Worm (Caenorhabditis elegans) whole organism, late embryonic: ENCODE measurements around the gene ergi-3.

Experiments
- F13H6.1 ChIP-seq: sonication (generic microtip); optimal IDR thresholded peaks from 2 replicates; lab custom pipeline; 2016; ENCODE audit warnings: missing genetic modification characterization, missing compliant biosample characterization
- Y22D7AL.16 ChIP-seq: sonication (generic microtip); optimal IDR thresholded peaks from 2 replicates; lab custom pipeline; 2016; ENCODE audit warnings: missing genetic modification characterization, missing compliant biosample characterization
- ahr-1 ChIP-seq: sonication (generic microtip); optimal IDR thresholded peaks from 2 replicates; lab custom pipeline; 2016; ENCODE audit warnings: missing genetic modification characterization, missing compliant biosample characterization
- ama-1 ChIP-seq: fragments of 150-350 bp; optimal IDR thresholded peaks from 2 replicates; lab custom pipeline; 2014
- ceh-14 ChIP-seq: sonication (generic microtip); optimal IDR thresholded peaks from 2 replicates; lab custom pipeline; 2016; ENCODE audit warnings: missing genotype, missing genetic modification characterization, missing compliant biosample characterization
- ceh-19 ChIP-seq: fragments of 200-800 bp; sonication (Bioruptor generic); optimal IDR thresholded peaks from 2 replicates; lab custom pipeline; 2018; ENCODE audit warnings: mild to moderate bottlenecking, missing genetic modification characterization, missing compliant biosample characterization
- ceh-22 ChIP-seq: sonication (generic microtip); optimal IDR thresholded peaks from 2 replicates; lab custom pipeline; 2017; ENCODE audit warnings: missing biosample characterization, missing genetic modification characterization
- ceh-24 ChIP-seq: sonication (generic microtip); optimal IDR thresholded peaks from 2 replicates; lab custom pipeline; 2016; ENCODE audit warnings: mild to moderate bottlenecking, missing genetic modification characterization, missing compliant biosample characterization
- ceh-48 ChIP-seq: sonication (generic microtip); optimal IDR thresholded peaks from 2 replicates; lab custom pipeline; 2016; ENCODE audit warnings: missing genetic modification characterization, inconsistent platforms, missing compliant biosample characterization
- ceh-6 ChIP-seq: fragments of 200-800 bp; sonication (Bioruptor generic); optimal IDR thresholded peaks from 2 replicates; lab custom pipeline; 2018; ENCODE audit warnings: mild to moderate bottlenecking, missing genetic modification characterization, missing compliant biosample characterization
- che-1 ChIP-seq: sonication (generic microtip); optimal IDR thresholded peaks from 2 replicates; lab custom pipeline; 2016; ENCODE audit warnings: mild to moderate bottlenecking, missing genetic modification characterization, missing compliant biosample characterization
- dmd-4 ChIP-seq: sonication (generic microtip); optimal IDR thresholded peaks from 2 replicates; lab custom pipeline; 2016; ENCODE audit warnings: borderline replicate concordance, missing genetic modification characterization, missing compliant biosample characterization
- dve-1 ChIP-seq: sonication (generic microtip); optimal IDR thresholded peaks from 2 replicates; lab custom pipeline; 2017; ENCODE audit warnings: antibody characterized with exemption, mild to moderate bottlenecking, missing genetic modification characterization, missing compliant biosample characterization
- elt-2 ChIP-seq: sonication (generic microtip); optimal IDR thresholded peaks from 2 replicates; lab custom pipeline; 2016; ENCODE audit warnings: missing genetic modification reagents, missing genetic modification characterization, missing compliant biosample characterization
- ets-4 ChIP-seq: sonication (generic microtip); optimal IDR thresholded peaks from 2 replicates; lab custom pipeline; 2016; ENCODE audit warnings: missing genetic modification characterization, missing compliant biosample characterization
- eyg-1 ChIP-seq: sonication (generic microtip); optimal IDR thresholded peaks from 2 replicates; lab custom pipeline; 2016; ENCODE audit warnings: missing genotype, missing genetic modification characterization, missing compliant biosample characterization
- fax-1 ChIP-seq: sonication (generic microtip); optimal IDR thresholded peaks from 2 replicates; lab custom pipeline; 2016; ENCODE audit warnings: missing genotype, missing genetic modification characterization, missing compliant biosample characterization
- gmeb-2 ChIP-seq: sonication (generic microtip); optimal IDR thresholded peaks from 2 replicates; lab custom pipeline; 2016; ENCODE audit warnings: missing genetic modification characterization, inconsistent platforms, missing compliant biosample characterization
- hlh-15 ChIP-seq: sonication (generic microtip); optimal IDR thresholded peaks from 2 replicates; lab custom pipeline; 2016; ENCODE audit warnings: missing genetic modification characterization, missing compliant biosample characterization
- hlh-8 ChIP-seq: sonication (generic microtip); optimal IDR thresholded peaks from 2 replicates; lab custom pipeline; 2016; ENCODE audit warnings: missing genotype, missing genetic modification characterization, missing compliant biosample characterization
- lim-6 ChIP-seq: sonication (generic microtip); optimal IDR thresholded peaks from 2 replicates; lab custom pipeline; 2016; ENCODE audit warnings: missing genetic modification characterization, missing compliant biosample characterization
- madf-2 ChIP-seq: sonication (generic microtip); optimal IDR thresholded peaks from 2 replicates; lab custom pipeline; 2017; ENCODE audit warnings: missing genetic modification characterization, missing compliant biosample characterization
- nhr-11 ChIP-seq: fragments of 150-350 bp; optimal IDR thresholded peaks from 2 replicates; lab custom pipeline; 2014; ENCODE audit warnings: missing biosample characterization, missing genetic modification characterization
- nhr-232 ChIP-seq: sonication (generic microtip); optimal IDR thresholded peaks from 2 replicates; lab custom pipeline; 2016; ENCODE audit warnings: missing genetic modification characterization, missing compliant biosample characterization
- npax-4 ChIP-seq: sonication (generic microtip); optimal IDR thresholded peaks from 2 replicates; lab custom pipeline; 2016; ENCODE audit warnings: missing genetic modification characterization, missing compliant biosample characterization
- odd-2 ChIP-seq: sonication (generic microtip); optimal IDR thresholded peaks from 2 replicates; lab custom pipeline; 2017; ENCODE audit warnings: antibody characterized with exemption, mild to moderate bottlenecking, missing genetic modification characterization, missing compliant biosample characterization
- pax-1 ChIP-seq: fragments of 150-350 bp; optimal IDR thresholded peaks from 2 replicates; lab custom pipeline; 2014; ENCODE audit warnings: missing biosample characterization, missing genetic modification characterization
- pha-4 ChIP-seq: fragments of 150-350 bp; optimal IDR thresholded peaks from 2 replicates; lab custom pipeline; 2018; ENCODE audit warnings: missing biosample characterization, missing genetic modification reagents, missing genetic modification characterization
- pqm-1 ChIP-seq: sonication (generic microtip); optimal IDR thresholded peaks from 2 replicates; lab custom pipeline; 2016; ENCODE audit warnings: missing genetic modification characterization, missing compliant biosample characterization
- pros-1 ChIP-seq: fragments of 150-350 bp; optimal IDR thresholded peaks from 2 replicates; lab custom pipeline; 2014; ENCODE audit warnings: missing biosample characterization, missing genetic modification reagents, missing genetic modification characterization
- rnt-1 ChIP-seq: sonication (generic microtip); optimal IDR thresholded peaks from 2 replicates; lab custom pipeline; 2016; ENCODE audit warnings: missing genetic modification characterization, missing compliant biosample characterization
- sox-2 ChIP-seq: fragments of 200-800 bp; sonication (Bioruptor generic); IDR thresholded peaks from 2 replicates; pipeline ENCODE4 v1.3.6; 2022; ENCODE audit warnings: missing genetic modification reagents, missing genetic modification characterization, missing compliant biosample characterization
- sox-4 ChIP-seq: sonication (generic microtip); optimal IDR thresholded peaks from 2 replicates; lab custom pipeline; 2017; ENCODE audit warnings: mild to moderate bottlenecking, missing genetic modification characterization, inconsistent platforms, missing compliant biosample characterization
- syd-9 ChIP-seq: sonication (generic microtip); optimal IDR thresholded peaks from 2 replicates; lab custom pipeline; 2016; ENCODE audit warnings: mild to moderate bottlenecking, missing genetic modification characterization, moderate library complexity, missing compliant biosample characterization
- tbx-2 ChIP-seq: sonication (generic microtip); optimal IDR thresholded peaks from 2 replicates; lab custom pipeline; 2016; ENCODE audit warnings: missing genetic modification characterization, missing compliant biosample characterization
- ttx-3 ChIP-seq: sonication (generic microtip); optimal IDR thresholded peaks from 2 replicates; lab custom pipeline; 2016; ENCODE audit warnings: missing genetic modification reagents, missing genetic modification characterization, missing compliant biosample characterization
- unc-3 ChIP-seq, 2 experiments: fragments of 200-800 bp in 1 of 2; sonication (Bioruptor generic) in 1 of 2; sonication (generic microtip) in 1 of 2; conservative IDR thresholded peaks in 1 of 2; optimal IDR thresholded peaks in 1 of 2; 2 replicates each; pipeline versions ENCODE4 v1.3.6 to Lab custom; 2016 to 2022; ENCODE audit warnings: missing compliant biosample characterization in 2 of 2, missing genetic modification characterization in 2 of 2, missing genetic modification reagents in 1 of 2
- unc-42 ChIP-seq: sonication (generic microtip); optimal IDR thresholded peaks from 2 replicates; lab custom pipeline; 2016; ENCODE audit warnings: missing genotype, missing genetic modification characterization, missing compliant biosample characterization
- unc-55 ChIP-seq: sonication (generic microtip); optimal IDR thresholded peaks from 2 replicates; lab custom pipeline; 2017; ENCODE audit warnings: missing biosample characterization, missing genetic modification reagents, missing genetic modification characterization

Gene ergi-3

ce11 chrX:15586192-15586591, 30.4 kb downstream of the ergi-3 start:
- TF ChIP-seq ama-1 (lab: Kevin White, UChicago) (no peak), ets-4 (tag; lab: Kevin White, UChicago) (no peak), sox-2 (GFP tag; lab: Robert Waterston, UW) (no peak), nhr-232 (tag; lab: Kevin White, UChicago) (no peak), dmd-4 (no peak), odd-2 (tag; lab: Kevin White, UChicago) (no peak), ceh-6 (GFP tag; lab: Kevin White, UChicago) (no peak), eyg-1 (no peak), npax-4 (no peak), nhr-11 (tag; lab: Kevin White, UChicago) (no peak), pha-4 (tag; lab: Kevin White, UChicago) (no peak), tbx-2 (tag; lab: Kevin White, UChicago) (no peak), pqm-1 (tag; lab: Kevin White, UChicago) (no peak), ceh-14 (no peak), ahr-1 (tag; lab: Kevin White, UChicago) (no peak), unc-3 (GFP tag; conservative IDR thresholded peaks at IDR 0.05; lab: Robert Waterston, UW) (no peak), unc-3 (tag; optimal IDR thresholded peaks at IDR 0.05; lab: Kevin White, UChicago) (no peak), ceh-48 (tag; lab: Kevin White, UChicago) (no peak), rnt-1 (tag; lab: Kevin White, UChicago) (no peak), gmeb-2 (tag; lab: Kevin White, UChicago) (no peak), madf-2 (tag; lab: Kevin White, UChicago) (no peak)

- TF ChIP-seq gmeb-2 (tag; lab: Kevin White, UChicago) (no peak), ttx-3 (tag; lab: Kevin White, UChicago) (no peak), F13H6.1 (no peak), pros-1 (tag; lab: Kevin White, UChicago) (no peak), elt-2 (tag; lab: Kevin White, UChicago) (no peak), fax-1 (tag; lab: Kevin White, UChicago) (no peak), Y22D7AL.16 (tag; lab: Kevin White, UChicago) (no peak), unc-42 (tag; lab: Kevin White, UChicago) (no peak), nhr-11 (tag; lab: Kevin White, UChicago) (no peak)
Observed at ce11 chrX:15585144-15585543, 31.4 kb downstream of the ergi-3 start.

ce11 chrX:15576942-15577341, 39.6 kb downstream of the ergi-3 start, which contains the start of gene K09A9.6:
TSS of gene K09A9.6 (plus strand) at chrX:15577242.
- TF ChIP-seq che-1 (no peak), sox-4 (tag; lab: Kevin White, UChicago) (no peak), pax-1 (tag; lab: Kevin White, UChicago) (no peak), ceh-6 (GFP tag; lab: Kevin White, UChicago) (no peak), unc-55 (GFP tag; lab: Kevin White, UChicago) (no peak), nhr-11 (tag; lab: Kevin White, UChicago) (no peak), lim-6 (no peak), ceh-22 (tag; lab: Kevin White, UChicago) (no peak), hlh-8 (tag; lab: Kevin White, UChicago) (no peak), ceh-19 (no peak), ceh-24 (no peak), ahr-1 (tag; lab: Kevin White, UChicago) (no peak), ttx-3 (tag; lab: Kevin White, UChicago) (no peak), hlh-15 (tag; lab: Kevin White, UChicago) (no peak), ceh-14 (no peak), dve-1 (tag; lab: Kevin White, UChicago) (no peak), gmeb-2 (tag; lab: Kevin White, UChicago) (no peak), pha-4 (tag; lab: Kevin White, UChicago) (no peak), syd-9 (tag; lab: Kevin White, UChicago) (no peak)
